Worm (Caenorhabditis elegans) whole organism, L1 larva: ENCODE data around the gene F32G8.3.

Experiments used
- F16B12.6 ChIP-seq: fragments of 150-350 bp; optimal IDR thresholded peaks from 2 replicates; lab custom pipeline; 2014; ENCODE audit warnings: missing biosample characterization, missing genetic modification characterization
- alr-1 ChIP-seq: fragments of 200-800 bp; sonication (Bioruptor generic); optimal IDR thresholded peaks from 2 replicates; lab custom pipeline; 2018; ENCODE audit warnings: borderline replicate concordance, mild to moderate bottlenecking, missing genetic modification characterization, missing compliant biosample characterization
- aly-2 ChIP-seq: fragments of 150-350 bp; optimal IDR thresholded peaks from 2 replicates; lab custom pipeline; 2014; ENCODE audit warnings: missing biosample characterization, missing genetic modification characterization
- ama-1 ChIP-seq: fragments of 150-350 bp; optimal IDR thresholded peaks from 2 replicates; lab custom pipeline; 2014
- ceh-8 ChIP-seq: fragments of 200-800 bp; sonication (Bioruptor generic); optimal IDR thresholded peaks from 2 replicates; lab custom pipeline; 2018; ENCODE audit warnings: mild to moderate bottlenecking, missing genetic modification characterization, moderate library complexity, missing compliant biosample characterization
- ceh-90 ChIP-seq: sonication (generic microtip); optimal IDR thresholded peaks from 2 replicates; lab custom pipeline; 2016; ENCODE audit warnings: missing genetic modification characterization, missing compliant biosample characterization
- ces-1 ChIP-seq: fragments of 150-350 bp; optimal IDR thresholded peaks from 2 replicates; lab custom pipeline; 2014; ENCODE audit warnings: missing biosample characterization, missing genetic modification reagents, missing genetic modification characterization
- dpl-1 ChIP-seq, 3 experiments: fragments of 150-350 bp in 2 of 3; sonication (generic microtip) in 1 of 3; optimal IDR thresholded peaks; 2 replicates each; lab custom pipeline; 2014 to 2017; ENCODE audit warnings: missing biosample characterization in 3 of 3, missing genetic modification characterization in 3 of 3, missing genetic modification reagents in 3 of 3
- dsc-1 ChIP-seq: sonication (generic microtip); optimal IDR thresholded peaks from 2 replicates; lab custom pipeline; 2016; ENCODE audit warnings: mild to moderate bottlenecking, missing genetic modification characterization, missing compliant biosample characterization
- efl-1 ChIP-seq, 4 experiments: fragments of 150-350 bp; optimal IDR thresholded peaks in 3 of 4; peaks in 1 of 4; 1 replicate in 1 of 4; 2 replicates in 3 of 4; lab custom pipeline; 2014; ENCODE audit warnings: missing biosample characterization in 2 of 4, missing genetic modification characterization in 2 of 4, missing genetic modification reagents in 2 of 4
- efl-3 ChIP-seq: fragments of 200-800 bp; sonication (Bioruptor generic); optimal IDR thresholded peaks from 2 replicates; lab custom pipeline; 2018; ENCODE audit warnings: mild to moderate bottlenecking, missing genetic modification characterization, missing compliant biosample characterization
- egl-13 ChIP-seq: sonication (generic microtip); optimal IDR thresholded peaks from 2 replicates; lab custom pipeline; 2016; ENCODE audit warnings: missing genotype, missing genetic modification reagents, missing genetic modification characterization, missing compliant biosample characterization
- elt-2 ChIP-seq: sonication (generic microtip); optimal IDR thresholded peaks from 2 replicates; lab custom pipeline; 2016; ENCODE audit warnings: missing genetic modification characterization, mild to moderate bottlenecking, inconsistent platforms, missing compliant biosample characterization, missing genetic modification reagents
- elt-3 ChIP-seq, 6 experiments: fragments of 150-350 bp in 1 of 6; sonication (generic microtip); optimal IDR thresholded peaks; 2 replicates each; lab custom pipeline; 2017 to 2018; ENCODE audit warnings: missing biosample characterization in 6 of 6, missing genetic modification characterization in 6 of 6, inconsistent platforms in 1 of 6
- ets-5 ChIP-seq: fragments of 200-800 bp; sonication (Bioruptor generic); IDR thresholded peaks from 2 replicates; pipeline ENCODE4 v1.3.6; 2022; ENCODE audit warnings: missing genetic modification characterization, missing compliant biosample characterization
- fkh-10 ChIP-seq: sonication (generic microtip); optimal IDR thresholded peaks from 2 replicates; lab custom pipeline; 2017; ENCODE audit warnings: missing biosample characterization, missing genetic modification reagents, missing genetic modification characterization
- fkh-4 ChIP-seq: sonication (generic microtip); optimal IDR thresholded peaks from 2 replicates; lab custom pipeline; 2016; ENCODE audit warnings: missing compliant biosample characterization, missing genetic modification characterization, borderline replicate concordance
- fkh-8 ChIP-seq: sonication (generic microtip); optimal IDR thresholded peaks from 2 replicates; lab custom pipeline; 2016; ENCODE audit warnings: mild to moderate bottlenecking, missing genetic modification characterization, missing compliant biosample characterization
- grh-1 ChIP-seq: fragments of 200-800 bp; sonication (Bioruptor generic); IDR thresholded peaks from 2 replicates; pipeline ENCODE4 v1.3.6; 2022; ENCODE audit warnings: missing genetic modification reagents, missing genetic modification characterization, missing compliant biosample characterization
- irx-1 ChIP-seq: sonication (generic microtip); optimal IDR thresholded peaks from 2 replicates; lab custom pipeline; 2016; ENCODE audit warnings: missing genetic modification characterization, missing compliant biosample characterization
- jun-1 ChIP-seq: fragments of 150-350 bp; optimal IDR thresholded peaks from 2 replicates; lab custom pipeline; 2014; ENCODE audit warnings: missing biosample characterization, missing genetic modification reagents, missing genetic modification characterization
- lin-15B ChIP-seq: fragments of 150-350 bp; sonication (generic microtip); optimal IDR thresholded peaks from 3 replicates; lab custom pipeline; 2014; ENCODE audit warnings: missing biosample characterization, missing genetic modification characterization
- lin-35 ChIP-seq, 2 experiments: fragments of 150-350 bp; optimal IDR thresholded peaks; 2 replicates each; lab custom pipeline; 2014; ENCODE audit warnings: missing biosample characterization in 2 of 2, missing genetic modification characterization in 2 of 2, missing genetic modification reagents in 2 of 2
- lin-39 ChIP-seq: fragments of 150-350 bp; optimal IDR thresholded peaks from 2 replicates; lab custom pipeline; 2014; ENCODE audit warnings: missing biosample characterization, missing genetic modification reagents, missing genetic modification characterization
- lir-3 ChIP-seq: sonication (generic microtip); optimal IDR thresholded peaks from 2 replicates; lab custom pipeline; 2016; ENCODE audit warnings: mild to moderate bottlenecking, missing genetic modification characterization, moderate library complexity, missing compliant biosample characterization; ENCODE audit not compliant: poor library complexity
- lsy-2 ChIP-seq, 2 experiments: fragments of 150-350 bp; optimal IDR thresholded peaks; 2 replicates each; lab custom pipeline; 2014; ENCODE audit warnings: missing biosample characterization in 2 of 2, missing genetic modification characterization in 2 of 2
- mab-9 ChIP-seq: fragments of 200-800 bp; sonication (Bioruptor generic); IDR thresholded peaks from 2 replicates; pipeline ENCODE4 v1.3.6; 2022; ENCODE audit warnings: missing genetic modification reagents, missing genetic modification characterization, missing compliant biosample characterization
- mdl-1 ChIP-seq, 2 experiments: fragments of 150-350 bp; optimal IDR thresholded peaks; 2 replicates each; lab custom pipeline; 2014 to 2017; ENCODE audit warnings: missing biosample characterization in 2 of 2, missing genetic modification characterization in 2 of 2, inconsistent platforms in 1 of 2
- mef-2 ChIP-seq: fragments of 150-350 bp; optimal IDR thresholded peaks from 2 replicates; lab custom pipeline; 2014; ENCODE audit warnings: missing biosample characterization, missing genetic modification characterization
- mep-1 ChIP-seq: fragments of 150-350 bp; optimal IDR thresholded peaks from 2 replicates; lab custom pipeline; 2014; ENCODE audit warnings: missing biosample characterization, missing genetic modification characterization
- nhr-11 ChIP-seq: fragments of 150-350 bp; optimal IDR thresholded peaks from 2 replicates; lab custom pipeline; 2014; ENCODE audit warnings: missing biosample characterization, missing genetic modification characterization
- nhr-12 ChIP-seq: sonication (generic microtip); optimal IDR thresholded peaks from 2 replicates; lab custom pipeline; 2017; ENCODE audit warnings: missing biosample characterization, missing genetic modification characterization
- nhr-20 ChIP-seq: sonication (generic microtip); optimal IDR thresholded peaks from 2 replicates; lab custom pipeline; 2016; ENCODE audit warnings: mild to moderate bottlenecking, missing genetic modification characterization, missing compliant biosample characterization
- nhr-237 ChIP-seq: fragments of 150-350 bp; optimal IDR thresholded peaks from 2 replicates; lab custom pipeline; 2014; ENCODE audit warnings: missing biosample characterization, missing genetic modification characterization
- nhr-28 ChIP-seq: fragments of 150-350 bp; optimal IDR thresholded peaks from 2 replicates; lab custom pipeline; 2014; ENCODE audit warnings: missing biosample characterization, missing genetic modification characterization
- nhr-71 ChIP-seq: sonication (generic microtip); optimal IDR thresholded peaks from 2 replicates; lab custom pipeline; 2016; ENCODE audit warnings: mild to moderate bottlenecking, missing genetic modification characterization, moderate library complexity, missing compliant biosample characterization
- nhr-76 ChIP-seq: sonication (generic microtip); optimal IDR thresholded peaks from 2 replicates; lab custom pipeline; 2017; ENCODE audit warnings: missing biosample characterization, missing genetic modification characterization
- nhr-84 ChIP-seq: sonication (generic microtip); optimal IDR thresholded peaks from 2 replicates; lab custom pipeline; 2017; ENCODE audit warnings: missing biosample characterization, missing genetic modification characterization
- nhr-85 ChIP-seq: sonication (generic microtip); peaks from one replicate; lab custom pipeline; 2016; ENCODE audit warnings: missing genetic modification characterization, inconsistent platforms, missing compliant biosample characterization
- nhr-90 ChIP-seq: sonication (generic microtip); optimal IDR thresholded peaks from 2 replicates; lab custom pipeline; 2016; ENCODE audit warnings: mild to moderate bottlenecking, missing genetic modification characterization, missing compliant biosample characterization; ENCODE audit not compliant: poor library complexity
- pag-3 ChIP-seq: sonication (generic microtip); optimal IDR thresholded peaks from 2 replicates; lab custom pipeline; 2017; ENCODE audit warnings: missing genetic modification characterization, mild to moderate bottlenecking, missing compliant biosample characterization, antibody characterized with exemption, borderline replicate concordance; ENCODE audit not compliant: insufficient read depth
- pax-3 ChIP-seq: fragments of 200-800 bp; sonication (Bioruptor generic); optimal IDR thresholded peaks from 2 replicates; lab custom pipeline; 2018; ENCODE audit warnings: mild to moderate bottlenecking, missing genetic modification characterization, moderate library complexity, missing compliant biosample characterization
- pqm-1 ChIP-seq: sonication (generic microtip); optimal IDR thresholded peaks from 3 replicates; lab custom pipeline; 2017; ENCODE audit warnings: missing biosample characterization, missing genetic modification characterization
- rnt-1 ChIP-seq: sonication (generic microtip); optimal IDR thresholded peaks from 2 replicates; lab custom pipeline; 2016; ENCODE audit warnings: mild to moderate bottlenecking, missing genetic modification characterization, moderate library complexity, missing compliant biosample characterization
- skn-1 ChIP-seq: fragments of 150-350 bp; optimal IDR thresholded peaks from 2 replicates; lab custom pipeline; 2014; ENCODE audit warnings: missing biosample characterization, missing genetic modification characterization
- snu-23 ChIP-seq: sonication (generic microtip); optimal IDR thresholded peaks from 2 replicates; lab custom pipeline; 2016; ENCODE audit warnings: missing genetic modification characterization, missing compliant biosample characterization
- sptf-1 ChIP-seq: fragments of 150-350 bp; optimal IDR thresholded peaks from 2 replicates; lab custom pipeline; 2014; ENCODE audit warnings: missing biosample characterization, missing genetic modification characterization
- sup-37 ChIP-seq: fragments of 200-800 bp; sonication (Bioruptor generic); optimal IDR thresholded peaks from 2 replicates; lab custom pipeline; 2018; ENCODE audit warnings: mild to moderate bottlenecking, missing genetic modification characterization, missing compliant biosample characterization
- tbx-2 ChIP-seq: sonication (generic microtip); optimal IDR thresholded peaks from 2 replicates; lab custom pipeline; 2016; ENCODE audit warnings: missing genetic modification characterization, missing compliant biosample characterization
- unc-130 ChIP-seq: fragments of 150-350 bp; optimal IDR thresholded peaks from 2 replicates; lab custom pipeline; 2017; ENCODE audit warnings: missing biosample characterization, missing genetic modification characterization, inconsistent platforms
- unc-30 ChIP-seq: sonication (generic microtip); optimal IDR thresholded peaks from 2 replicates; lab custom pipeline; 2017; ENCODE audit warnings: missing biosample characterization, missing genetic modification characterization
- xbp-1 ChIP-seq: sonication (generic microtip); optimal IDR thresholded peaks from 2 replicates; lab custom pipeline; 2016; ENCODE audit warnings: missing genetic modification characterization, missing compliant biosample characterization
- zip-4 ChIP-seq: fragments of 200-800 bp; sonication (Bioruptor generic); optimal IDR thresholded peaks from 2 replicates; lab custom pipeline; 2018; ENCODE audit warnings: mild to moderate bottlenecking, missing genetic modification characterization, moderate library complexity, missing compliant biosample characterization
- ztf-4 ChIP-seq: fragments of 150-350 bp; optimal IDR thresholded peaks from 2 replicates; lab custom pipeline; 2014; ENCODE audit warnings: missing biosample characterization, missing genetic modification characterization

Gene F32G8.3

DNA sequence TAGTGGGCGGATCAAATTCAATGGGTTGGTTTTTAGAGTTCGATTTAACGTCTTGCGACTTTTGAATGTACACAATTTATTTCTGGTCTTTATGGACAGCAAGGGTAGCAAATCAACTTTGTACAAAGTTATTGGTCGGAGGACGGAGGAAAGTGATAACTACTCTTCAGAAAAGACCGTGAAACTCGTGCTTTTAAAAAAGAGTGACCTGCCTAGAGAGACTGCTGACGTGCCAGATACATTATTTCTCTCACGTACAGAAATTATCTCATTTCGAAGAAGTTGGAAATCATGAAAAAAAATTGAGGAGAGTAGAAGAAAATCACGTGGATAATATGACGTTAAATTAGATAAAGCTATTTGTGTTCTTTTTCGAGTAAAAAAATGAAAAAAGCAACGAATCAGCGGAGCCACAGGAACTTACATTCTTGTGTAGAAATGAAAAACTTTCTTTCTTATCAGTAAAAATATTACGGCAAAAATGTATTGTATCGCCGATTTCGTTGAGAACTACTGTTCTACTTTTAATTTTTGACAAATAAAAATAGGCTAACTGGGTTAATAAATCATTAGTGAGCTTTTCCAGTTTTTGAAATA is 18.9 kb downstream of the F32G8.3 start, which contains the start of gene ppm-1.A (continued):
- peak in 1 of 3 experiments; percentile 50 for TF ChIP-seq dpl-1 (GFP tag; optimal IDR thresholded peaks at IDR 0.05; lab: Kevin White, UChicago)
- TF ChIP-seq lin-39 (tag; lab: Kevin White, UChicago): no peak
- no peak for TF ChIP-seq xbp-1 (tag; lab: Kevin White, UChicago)
- TF ChIP-seq lir-3 (tag; lab: Kevin White, UChicago): peak; percentile 10
- TF ChIP-seq sup-37: no peak
- no peak for TF ChIP-seq tbx-2 (tag; lab: Kevin White, UChicago)
- TF ChIP-seq nhr-84 (tag; lab: Kevin White, UChicago): no peak
- TF ChIP-seq nhr-85 (tag; lab: Kevin White, UChicago): peak; percentile 60
- TF ChIP-seq ztf-4 (tag; lab: Kevin White, UChicago): no peak
- TF ChIP-seq nhr-12 (tag; lab: Kevin White, UChicago): no peak
- TF ChIP-seq nhr-90: no peak
- TF ChIP-seq grh-1: no peak
- TF ChIP-seq egl-13 (tag; lab: Kevin White, UChicago): no peak
- TF ChIP-seq nhr-71 (tag; lab: Kevin White, UChicago): peak; percentile 57
- TF ChIP-seq ces-1: no peak
- TF ChIP-seq mef-2 (tag; lab: Kevin White, UChicago): no peak
- TF ChIP-seq dsc-1: no peak
- TF ChIP-seq skn-1: peak; percentile 8
- no peak for TF ChIP-seq nhr-76 (tag; lab: Kevin White, UChicago)
- no peak for TF ChIP-seq pax-3
- TF ChIP-seq lin-15B: no peak
- TF ChIP-seq pag-3 (tag; lab: Kevin White, UChicago): no peak
- no peak for TF ChIP-seq pqm-1
- no peak for TF ChIP-seq ceh-90 (tag; lab: Kevin White, UChicago)
- TF ChIP-seq snu-23 (GFP tag; lab: Kevin White, UChicago): peak; percentile 45
- TF ChIP-seq mep-1 (tag; lab: Kevin White, UChicago): peak; percentile 29
- TF ChIP-seq efl-1 (optimal IDR thresholded peaks at IDR 0.05; lab: Kevin White, UChicago): peak in 1 of 2 experiments; percentile 7
- peak in 1 of 2 experiments; percentile 83 for TF ChIP-seq efl-1 (GFP tag; optimal IDR thresholded peaks at IDR 0.05 in 1 of 2; lab: Kevin White, UChicago)
- TF ChIP-seq mab-9: no peak
- TF ChIP-seq F16B12.6 (tag; lab: Kevin White, UChicago): no peak
- TF ChIP-seq fkh-10 (GFP tag; lab: Kevin White, UChicago): no peak
- TF ChIP-seq unc-130: no peak
- no peak for TF ChIP-seq irx-1 (tag; lab: Kevin White, UChicago)
- TF ChIP-seq aly-2: no peak
- no peak for TF ChIP-seq unc-30 (tag; lab: Kevin White, UChicago)
- TF ChIP-seq jun-1: no peak
- no peak for TF ChIP-seq sptf-1
- no peak for TF ChIP-seq nhr-11 (tag; lab: Kevin White, UChicago)
- no peak for TF ChIP-seq elt-2 (tag; lab: Kevin White, UChicago)

DNA sequence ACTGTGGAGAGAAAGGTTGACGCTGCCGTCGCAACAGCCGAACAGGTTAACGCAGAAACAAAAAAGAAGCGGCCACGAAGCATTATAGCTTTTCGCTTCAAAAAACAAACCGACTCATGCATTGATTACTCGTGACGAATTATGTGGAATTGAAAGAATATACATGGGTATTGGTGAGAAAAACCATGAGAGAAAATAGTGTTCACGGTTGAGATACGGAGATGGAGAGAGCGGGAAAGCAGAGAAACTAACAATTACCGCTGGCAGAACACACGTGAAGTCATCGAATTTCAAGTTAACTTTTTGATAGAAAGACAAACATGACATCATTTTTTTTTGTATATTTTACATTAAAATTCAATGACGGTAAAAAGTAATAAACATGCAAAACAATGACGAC is 19.8 kb downstream of the F32G8.3 start:
- no peak for TF ChIP-seq efl-3
- no peak for TF ChIP-seq mab-9
- TF ChIP-seq lsy-2 (tag; optimal IDR thresholded peaks at IDR 0.05; lab: Kevin White, UChicago): no peak
- TF ChIP-seq nhr-20 (tag; lab: Kevin White, UChicago): peak; percentile 53
- no peak for TF ChIP-seq ztf-4 (tag; lab: Kevin White, UChicago)
- peak; percentile 58 for TF ChIP-seq ama-1 (lab: Kevin White, UChicago)
- no peak for TF ChIP-seq nhr-237 (tag; lab: Kevin White, UChicago)
- peak in 1 of 2 experiments; percentile 31 for TF ChIP-seq mdl-1 (tag; optimal IDR thresholded peaks at IDR 0.05; lab: Kevin White, UChicago)
- TF ChIP-seq alr-1 (tag; lab: Kevin White, UChicago): no peak
- TF ChIP-seq fkh-4 (tag; lab: Kevin White, UChicago): no peak
- peak; percentile 7 to 56 for TF ChIP-seq lin-35 (GFP tag; optimal IDR thresholded peaks at IDR 0.05; lab: Kevin White, UChicago)
- TF ChIP-seq grh-1: no peak
- TF ChIP-seq zip-4 (GFP tag; lab: Kevin White, UChicago): no peak
- TF ChIP-seq ets-5 (GFP tag; lab: Robert Waterston, UW): no peak
- no peak for TF ChIP-seq fkh-10 (GFP tag; lab: Kevin White, UChicago)
- TF ChIP-seq rnt-1 (tag; lab: Kevin White, UChicago): peak; percentile 16
- no peak for TF ChIP-seq nhr-28 (tag; lab: Kevin White, UChicago)
- peak in 1 of 6 experiments; percentile 17 for TF ChIP-seq elt-3 (tag; optimal IDR thresholded peaks at IDR 0.05; lab: Kevin White, UChicago)
- no peak for TF ChIP-seq ceh-8 (GFP tag; lab: Kevin White, UChicago)
- TF ChIP-seq fkh-8 (tag; lab: Kevin White, UChicago): peak; percentile 50
